Worm (Caenorhabditis elegans) whole organism, L3 larva: Measurements from ENCODE around the gene hsd-2.
A peak's percentile ranks its signal among the peaks of the same experiment; 100 is the strongest.

Source experiments
- ZK546.5 ChIP-seq: sonication (generic microtip); optimal IDR thresholded peaks from 2 replicates; lab custom pipeline; 2017; ENCODE audit warnings: missing biosample characterization, missing genetic modification characterization
- aly-2 ChIP-seq: fragments of 150-350 bp; optimal IDR thresholded peaks from 2 replicates; lab custom pipeline; 2014; ENCODE audit warnings: missing biosample characterization, missing genetic modification characterization
- ceh-16 ChIP-seq: sonication (generic microtip); optimal IDR thresholded peaks from 2 replicates; lab custom pipeline; 2017; ENCODE audit warnings: missing biosample characterization, missing genetic modification characterization
- ceh-82 ChIP-seq: fragments of 150-350 bp; optimal IDR thresholded peaks from 2 replicates; lab custom pipeline; 2014; ENCODE audit warnings: missing biosample characterization, missing genetic modification characterization
- eor-1 ChIP-seq, 2 experiments: fragments of 150-350 bp; optimal IDR thresholded peaks; 2 replicates each; lab custom pipeline; 2014 to 2018; ENCODE audit warnings: missing biosample characterization in 2 of 2, missing genetic modification characterization in 2 of 2
- fkh-2 ChIP-seq: fragments of 150-350 bp; optimal IDR thresholded peaks from 2 replicates; lab custom pipeline; 2014; ENCODE audit warnings: missing biosample characterization, missing genetic modification reagents, missing genetic modification characterization
- fos-1 ChIP-seq: fragments of 150-350 bp; optimal IDR thresholded peaks from 2 replicates; lab custom pipeline; 2014; ENCODE audit warnings: missing biosample characterization, missing genetic modification characterization
- jun-1 ChIP-seq: fragments of 150-350 bp; optimal IDR thresholded peaks from 2 replicates; lab custom pipeline; 2014; ENCODE audit warnings: missing biosample characterization, missing genetic modification reagents, missing genetic modification characterization
- lin-39 ChIP-seq: fragments of 150-350 bp; optimal IDR thresholded peaks from 2 replicates; lab custom pipeline; 2018; ENCODE audit warnings: missing biosample characterization, missing genetic modification reagents, missing genetic modification characterization
- mdl-1 ChIP-seq: fragments of 150-350 bp; optimal IDR thresholded peaks from 2 replicates; lab custom pipeline; 2014; ENCODE audit warnings: missing biosample characterization, missing genetic modification characterization
- nfya-1 ChIP-seq: sonication (generic microtip); optimal IDR thresholded peaks from 2 replicates; lab custom pipeline; 2017; ENCODE audit warnings: missing genetic modification characterization, mild to moderate bottlenecking, missing compliant biosample characterization, antibody characterized with exemption, moderate library complexity; ENCODE audit not compliant: insufficient read depth
- nhr-23 ChIP-seq: fragments of 150-350 bp; optimal IDR thresholded peaks from 2 replicates; lab custom pipeline; 2014; ENCODE audit warnings: missing biosample characterization, missing genetic modification reagents, missing genetic modification characterization
- nhr-237 ChIP-seq: fragments of 150-350 bp; optimal IDR thresholded peaks from 2 replicates; lab custom pipeline; 2014; ENCODE audit warnings: missing biosample characterization, missing genetic modification characterization
- nhr-28 ChIP-seq: fragments of 150-350 bp; optimal IDR thresholded peaks from 2 replicates; lab custom pipeline; 2014; ENCODE audit warnings: missing biosample characterization, missing genetic modification characterization
- nhr-43 ChIP-seq: sonication (generic microtip); optimal IDR thresholded peaks from 2 replicates; lab custom pipeline; 2016; ENCODE audit warnings: mild to moderate bottlenecking, missing genetic modification characterization, missing compliant biosample characterization; ENCODE audit not compliant: poor library complexity, severe bottlenecking
- nhr-76 ChIP-seq: fragments of 150-350 bp; sonication (generic microtip); optimal IDR thresholded peaks from 5 replicates; lab custom pipeline; 2014; ENCODE audit warnings: missing biosample characterization, missing genetic modification characterization
- pqm-1 ChIP-seq: fragments of 150-350 bp; optimal IDR thresholded peaks from 2 replicates; lab custom pipeline; 2017; ENCODE audit warnings: missing biosample characterization, missing genetic modification characterization, inconsistent platforms
- zag-1 ChIP-seq: fragments of 150-350 bp; optimal IDR thresholded peaks from 2 replicates; lab custom pipeline; 2014; ENCODE audit warnings: missing biosample characterization, missing genetic modification characterization
- ztf-11 ChIP-seq: fragments of 150-350 bp; optimal IDR thresholded peaks from 2 replicates; lab custom pipeline; 2014; ENCODE audit warnings: missing biosample characterization, missing genetic modification characterization

The hsd-2 gene

DNA sequence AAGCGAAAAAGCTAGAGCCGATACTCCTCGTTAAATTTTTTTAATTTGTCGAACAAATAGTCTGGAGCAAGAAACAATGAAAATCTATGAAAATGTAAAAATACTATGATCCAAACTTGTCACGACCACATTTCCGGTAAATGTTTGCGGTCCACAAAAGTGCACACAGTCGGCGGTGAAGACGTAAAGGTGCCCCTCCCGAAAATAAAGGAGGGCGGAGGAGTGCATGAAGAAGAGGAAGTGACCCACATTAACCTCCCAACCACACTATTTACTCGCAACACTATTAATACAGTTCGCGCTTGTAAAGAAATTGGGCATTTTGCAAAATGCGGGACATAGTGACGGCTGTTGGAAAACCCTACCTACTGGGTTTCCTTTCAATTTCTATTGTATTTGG, 35.0 kb downstream of the hsd-2 start:
- TF ChIP-seq fkh-2: no peak
- no peak for TF ChIP-seq nhr-237
- TF ChIP-seq ceh-16 (tag; lab: Kevin White, UChicago): no peak
- TF ChIP-seq nfya-1: no peak
- TF ChIP-seq aly-2 (tag; lab: Kevin White, UChicago): no peak
- TF ChIP-seq zag-1 (tag; lab: Kevin White, UChicago): no peak
- no peak for TF ChIP-seq pqm-1 (tag; lab: Kevin White, UChicago)
- no peak for TF ChIP-seq fos-1
- TF ChIP-seq ZK546.5: no peak
- TF ChIP-seq eor-1 (tag; optimal IDR thresholded peaks at IDR 0.05; lab: Kevin White, UChicago): no peak
- no peak for TF ChIP-seq nhr-76 (tag; lab: Kevin White, UChicago)
- no peak for TF ChIP-seq mdl-1

DNA sequence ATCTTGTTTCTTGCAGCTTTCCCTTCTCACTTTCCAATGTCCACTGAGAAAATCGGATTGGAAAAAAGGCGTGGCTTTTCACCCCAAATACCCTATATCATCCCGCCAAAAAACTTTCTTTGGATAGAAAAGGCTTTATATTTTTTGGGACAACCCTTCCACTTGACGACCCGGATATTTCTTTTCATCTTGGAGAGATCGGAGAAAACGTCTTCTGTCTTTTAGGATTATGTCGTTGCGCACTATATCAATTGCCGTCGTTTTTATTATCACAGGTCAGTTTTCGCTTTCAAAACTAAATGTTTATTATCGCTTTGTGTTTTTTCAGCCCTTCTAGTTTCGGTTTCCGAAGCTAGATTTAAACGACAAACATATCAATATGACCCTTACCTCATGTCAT, 38.8 kb downstream of the hsd-2 start, which contains the start of gene Y64H9A.2:
Y64H9A.2 (plus strand) TSS at position 90 of the 400 bp plus-strand sequence.
- no peak for TF ChIP-seq lin-39 (tag; lab: Kevin White, UChicago)
- no peak for TF ChIP-seq nhr-28 (tag; lab: Kevin White, UChicago)
- TF ChIP-seq ztf-11: no peak
- TF ChIP-seq ceh-82: no peak
- no peak for TF ChIP-seq jun-1 (tag; lab: Kevin White, UChicago)
- no peak for TF ChIP-seq fos-1
- peak; percentile 45 for TF ChIP-seq nhr-23

DNA sequence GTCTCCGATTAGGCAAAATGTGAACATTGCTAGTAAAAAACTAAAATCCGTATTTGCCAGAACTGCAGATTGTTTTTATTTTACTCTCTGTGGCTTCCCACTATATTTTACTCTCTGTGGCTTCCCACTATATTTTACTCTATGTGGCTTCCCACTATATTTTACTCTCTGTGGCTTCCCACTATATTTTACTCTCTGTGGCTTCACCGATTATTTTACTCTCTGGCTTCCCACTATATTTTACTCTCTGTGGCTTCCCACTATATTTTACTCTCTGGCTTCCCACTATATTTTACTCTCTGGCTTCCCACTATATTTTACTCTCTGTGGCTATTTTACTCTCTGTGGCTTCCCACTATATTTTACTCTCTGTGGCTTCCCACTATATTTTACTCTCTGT, 51.2 kb downstream of the hsd-2 start:
- TF ChIP-seq nhr-43: peak; percentile 28
